Fruit fly (Drosophila melanogaster): ENCODE measurements around the gene Aps.

- TF ChIP-seq Ets98B (GFP tag; IDR thresholded peaks at IDR 0.05) (no peak), Pif1B (GFP tag; optimal IDR thresholded peaks at IDR 0.05) (no peak), Snoo (tag; optimal IDR thresholded peaks at IDR 0.05) (no peak)
Observed at dm6 chr3L:10867380-10867648, 31.6 kb downstream of the Aps start.

All from whole organism, pupa.